Fruit fly (Drosophila melanogaster) whole organism, embryonic: ENCODE measurements around the gene CG12995.

Experiments
- CG10366 ChIP-seq: fragments of 200-800 bp; sonication (Bioruptor generic); IDR thresholded peaks from 2 replicates; pipeline ENCODE4 v1.3.6; 2022; ENCODE audit warnings: missing biosample characterization, missing genetic modification characterization
- CG3065 ChIP-seq: fragments of 200-800 bp; sonication (Bioruptor generic); optimal IDR thresholded peaks from 2 replicates; lab custom pipeline; 2016; ENCODE audit warnings: missing biosample characterization, missing genetic modification characterization
- CG4424 ChIP-seq: fragments of 200-800 bp; sonication (Bioruptor generic); optimal IDR thresholded peaks from 3 replicates; lab custom pipeline; 2016; ENCODE audit warnings: missing biosample characterization, missing genetic modification characterization
- Deaf1 ChIP-seq: fragments of 200-800 bp; optimal IDR thresholded peaks from 3 replicates; lab custom pipeline; 2019; ENCODE audit warnings: missing biosample characterization, mild to moderate bottlenecking, missing genetic modification characterization, moderate library complexity
- Eip74EF ChIP-seq, 2 experiments: fragments of 200-800 bp in 1 of 2; fragments of >200 bp in 1 of 2; sonication (Bioruptor generic) in 1 of 2; optimal IDR thresholded peaks; 2 replicates each; lab custom pipeline; 2017 to 2019; ENCODE audit warnings: missing biosample characterization in 2 of 2, missing genetic modification characterization in 2 of 2, mild to moderate bottlenecking in 1 of 2, moderate library complexity in 1 of 2
- Hmx ChIP-seq: fragments of 200-800 bp; sonication (Bioruptor generic); optimal IDR thresholded peaks from 2 replicates; lab custom pipeline; 2016; ENCODE audit warnings: missing biosample characterization, missing genetic modification characterization
- Hr78 ChIP-seq, 2 experiments: fragments of 200-800 bp in 1 of 2; fragments of >200 bp in 1 of 2; sonication (Bioruptor generic) in 1 of 2; optimal IDR thresholded peaks; 2 replicates each; lab custom pipeline; 2017 to 2019; ENCODE audit warnings: missing biosample characterization in 2 of 2, missing genetic modification characterization in 2 of 2, mild to moderate bottlenecking in 1 of 2, moderate library complexity in 1 of 2
- Kr ChIP-seq: fragments of 200-800 bp; sonication (Bioruptor generic); optimal IDR thresholded peaks from 2 replicates; lab custom pipeline; 2017; ENCODE audit warnings: missing biosample characterization, mild to moderate bottlenecking, missing genetic modification characterization
- dpn ChIP-seq, 2 experiments: fragments of 200-800 bp; sonication (Bioruptor generic); optimal IDR thresholded peaks; 3 replicates each; lab custom pipeline; 2016; ENCODE audit warnings: missing biosample characterization in 2 of 2, missing genetic modification characterization in 2 of 2
- rib ChIP-seq: fragments of 200-800 bp; sonication (Bioruptor generic); IDR thresholded peaks from 2 replicates; pipeline ENCODE4 v1.3.6; 2022; ENCODE audit warnings: missing biosample characterization, missing genetic modification characterization
- slou ChIP-seq: fragments of 200-800 bp; sonication (Bioruptor generic); optimal IDR thresholded peaks from 3 replicates; lab custom pipeline; 2016; ENCODE audit warnings: missing biosample characterization, missing genetic modification characterization
- so ChIP-seq: fragments of 200-800 bp; sonication (Bioruptor generic); IDR thresholded peaks from 3 replicates; pipeline ENCODE4 v1.3.6; 2022; ENCODE audit warnings: missing biosample characterization, missing genetic modification characterization

- TF ChIP-seq CG3065 (GFP tag; lab: Kevin White, UChicago) (no peak), CG4424 (GFP tag; lab: Kevin White, UChicago) (no peak), Deaf1 (tag; lab: Kevin White, UChicago) (no peak), Eip74EF (GFP tag; optimal IDR thresholded peaks at IDR 0.05; lab: Kevin White, UChicago) (no peak), Kr (GFP tag; lab: Kevin White, UChicago) (no peak), dpn (GFP tag; optimal IDR thresholded peaks at IDR 0.05; lab: Kevin White, UChicago) (no peak), rib (no peak), Hmx (no peak), slou (GFP tag; lab: Kevin White, UChicago) (no peak), Hr78 (GFP tag; optimal IDR thresholded peaks at IDR 0.05; lab: Kevin White, UChicago) (no peak), CG10366 (GFP tag; lab: Robert Waterston, UW) (no peak), so (GFP tag; lab: Robert Waterston, UW) (no peak)
These were observed 32.2 kb downstream of the CG12995 start for dm6 chrX:17177606-17178005.
